In genomic region chrIV:3294553-3295185, ce11 we compare ENCODE assay signal across 2 worm cellular contexts.
TF ChIP-seq lines count a peak whose summit lies in the region.

Gene W08E12.7, plus strand, starts transcription at chrIV:3295135.

TF ChIP-seq in whole organism, L4 larva, 104 proteins besides CTCF, POLR2A, EP300 and RAD21 (continued from another document):
- TF ChIP-seq zip-11 (GFP tag; IDR thresholded peaks at IDR 0.05; lab: Robert Waterston, UW), result no peak
- TF ChIP-seq tag-97 (GFP tag; IDR thresholded peaks at IDR 0.05; lab: Robert Waterston, UW), result no peak
- no peak for TF ChIP-seq lir-3 (tag; optimal IDR thresholded peaks at IDR 0.05; lab: Kevin White, UChicago)
- TF ChIP-seq dmd-8 (GFP tag; IDR thresholded peaks at IDR 0.05; lab: Robert Waterston, UW), result no peak
- no peak for TF ChIP-seq daf-8 (GFP tag; IDR thresholded peaks at IDR 0.05; lab: Robert Waterston, UW)
- no peak for TF ChIP-seq Y75B8A.6 (GFP tag; IDR thresholded peaks at IDR 0.05; lab: Robert Waterston, UW)
- TF ChIP-seq dmd-6 (GFP tag; IDR thresholded peaks at IDR 0.05; lab: Robert Waterston, UW), result peak; percentile 84
- TF ChIP-seq lin-13 (GFP tag; optimal IDR thresholded peaks at IDR 0.05; lab: Kevin White, UChicago), result peak; percentile 97
- TF ChIP-seq zfp-2 (tag; optimal IDR thresholded peaks at IDR 0.05; lab: Kevin White, UChicago), result peak; percentile 77
- TF ChIP-seq daf-12 (tag; optimal IDR thresholded peaks at IDR 0.05; lab: Kevin White, UChicago), result no peak
- no peak for TF ChIP-seq lin-1 (GFP tag; IDR thresholded peaks at IDR 0.05; lab: Robert Waterston, UW)
- no peak for TF ChIP-seq lin-39 (tag; optimal IDR thresholded peaks at IDR 0.05; lab: Kevin White, UChicago)
- TF ChIP-seq cey-2 (tag; optimal IDR thresholded peaks at IDR 0.05; lab: Kevin White, UChicago; ENCODE audit: borderline replicate concordance, insufficient read depth), result no peak
- TF ChIP-seq gei-8 (GFP tag; optimal IDR thresholded peaks at IDR 0.05; lab: Kevin White, UChicago), result no peak
- no peak for TF ChIP-seq egl-43 (GFP tag; IDR thresholded peaks at IDR 0.05; lab: Robert Waterston, UW)
- TF ChIP-seq ceh-44 (GFP tag; IDR thresholded peaks at IDR 0.05; lab: Robert Waterston, UW), result peak; percentile 91
- TF ChIP-seq nhr-25 (tag; optimal IDR thresholded peaks at IDR 0.05; lab: Kevin White, UChicago; ENCODE audit: borderline replicate concordance, insufficient read depth), result peak; percentile 64
- TF ChIP-seq nhr-11 (tag; optimal IDR thresholded peaks at IDR 0.05; lab: Kevin White, UChicago), result peak; percentile 95
- no peak for TF ChIP-seq attf-4 (tag; optimal IDR thresholded peaks at IDR 0.05; lab: Kevin White, UChicago)
- peak; percentile 38 for TF ChIP-seq F49E8.2 (tag; optimal IDR thresholded peaks at IDR 0.05; lab: Kevin White, UChicago; ENCODE audit: borderline replicate concordance)
- no peak for TF ChIP-seq ceh-32 (tag; optimal IDR thresholded peaks at IDR 0.05; lab: Kevin White, UChicago; ENCODE audit: poor library complexity)
- peak; percentile 50 for TF ChIP-seq ztf-7 (tag; optimal IDR thresholded peaks at IDR 0.05; lab: Kevin White, UChicago)
- no peak for TF ChIP-seq nhr-41 (GFP tag; IDR thresholded peaks at IDR 0.05; lab: Robert Waterston, UW)
- peak in 1 of 2 experiments; percentile 68 for TF ChIP-seq daf-16 (GFP tag; optimal IDR thresholded peaks at IDR 0.05; lab: Kevin White, UChicago)
- peak; percentile 93 for TF ChIP-seq daf-16 (tag; optimal IDR thresholded peaks at IDR 0.05; lab: Kevin White, UChicago)
- TF ChIP-seq zag-1 (tag; optimal IDR thresholded peaks at IDR 0.05; lab: Kevin White, UChicago), result no peak
- peak; percentile 90 to 97 for TF ChIP-seq lsy-2 (tag; optimal IDR thresholded peaks at IDR 0.05; lab: Kevin White, UChicago)
- TF ChIP-seq hlh-11 (tag; optimal IDR thresholded peaks at IDR 0.05; lab: Kevin White, UChicago), result peak; percentile 87
- no peak; a peak in 1 of 4 replicates for TF ChIP-seq madf-5 (GFP tag; IDR thresholded peaks at IDR 0.05; lab: Robert Waterston, UW)
- TF ChIP-seq mep-1 (tag; optimal IDR thresholded peaks at IDR 0.05; lab: Kevin White, UChicago), result peak; percentile 98
- TF ChIP-seq nhr-102 (tag; optimal IDR thresholded peaks at IDR 0.05; lab: Kevin White, UChicago), result no peak
- peak; percentile 79 for TF ChIP-seq mxl-3 (GFP tag; optimal IDR thresholded peaks at IDR 0.05; lab: Kevin White, UChicago)
- TF ChIP-seq tra-1 (GFP tag; IDR thresholded peaks at IDR 0.05; lab: Robert Waterston, UW), result peak; percentile 64; the same call in 1 of the 2 replicates
- no peak for TF ChIP-seq ces-1 (GFP tag; optimal IDR thresholded peaks at IDR 0.05; lab: Kevin White, UChicago)
- peak; percentile 74; the same call in 1 of the 2 replicates for TF ChIP-seq madf-9 (GFP tag; conservative IDR thresholded peaks at IDR 0.05; lab: Robert Waterston, UW)
- TF ChIP-seq vab-7 (GFP tag; IDR thresholded peaks at IDR 0.05; lab: Robert Waterston, UW), result peak; percentile 85
- no peak for TF ChIP-seq nhr-10 (tag; optimal IDR thresholded peaks at IDR 0.05; lab: Kevin White, UChicago)
- peak; percentile 79 for TF ChIP-seq duxl-1 (tag; optimal IDR thresholded peaks at IDR 0.05; lab: Kevin White, UChicago; ENCODE audit: poor library complexity)
- TF ChIP-seq ctbp-1 (GFP tag; IDR thresholded peaks at IDR 0.05; lab: Robert Waterston, UW), result peak; percentile 57; the same call in 1 of the 2 replicates
- peak; percentile 74; the same call in 1 of the 2 replicates for TF ChIP-seq arid-1 (GFP tag; conservative IDR thresholded peaks at IDR 0.05; lab: Robert Waterston, UW)
- peak; percentile 92 for TF ChIP-seq nhr-6 (tag; optimal IDR thresholded peaks at IDR 0.05; lab: Kevin White, UChicago)
- peak; percentile 71; the same call in 1 of the 2 replicates for TF ChIP-seq lin-29 (GFP tag; IDR thresholded peaks at IDR 0.05; lab: Robert Waterston, UW)
- peak; percentile 49; the same call in 1 of the 2 replicates for TF ChIP-seq mdt-29 (GFP tag; IDR thresholded peaks at IDR 0.05; lab: Robert Waterston, UW)
- TF ChIP-seq nhr-77 (tag; optimal IDR thresholded peaks at IDR 0.05; lab: Kevin White, UChicago), result peak; percentile 98
- peak; percentile 53 for TF ChIP-seq R02D3.7 (tag; optimal IDR thresholded peaks at IDR 0.05; lab: Kevin White, UChicago)
- TF ChIP-seq ceh-20 (GFP tag; IDR thresholded peaks at IDR 0.05; lab: Robert Waterston, UW), result peak; percentile 69; the same call in 1 of the 2 replicates
- TF ChIP-seq unc-62 (GFP tag; optimal IDR thresholded peaks at IDR 0.05 in 1 of 2; lab: Kevin White, UChicago), result peak in 1 of 2 experiments; percentile 71
- no peak for TF ChIP-seq unc-62 (tag; optimal IDR thresholded peaks at IDR 0.05; lab: Kevin White, UChicago)
TF ChIP-seq in whole organism, L4 larva: peak in this region for 61.

TF ChIP-seq in whole organism, late embryonic, 69 proteins besides CTCF, POLR2A, EP300 and RAD21 (continued from another document):
- TF ChIP-seq madf-2 (tag; optimal IDR thresholded peaks at IDR 0.05; lab: Kevin White, UChicago) (peak; percentile 60), eyg-1 (tag; optimal IDR thresholded peaks at IDR 0.05; lab: Kevin White, UChicago) (peak; percentile 42), ceh-24 (tag; optimal IDR thresholded peaks at IDR 0.05; lab: Kevin White, UChicago) (peak; percentile 21), npax-4 (tag; optimal IDR thresholded peaks at IDR 0.05; lab: Kevin White, UChicago) (peak; percentile 4), hlh-6 (tag; optimal IDR thresholded peaks at IDR 0.05; lab: Kevin White, UChicago) (no peak)
TF ChIP-seq in whole organism, late embryonic: peak in this region for 51.
